Fruit fly (Drosophila melanogaster) whole organism, embryonic: ENCODE results near the gene CG14868.
A peak's percentile ranks its signal among the peaks of the same experiment; 100 is the strongest.

Source experiments
- Abd-B ChIP-seq: fragments of 200-800 bp; sonication (Bioruptor generic); optimal IDR thresholded peaks from 2 replicates; lab custom pipeline; 2018; ENCODE audit warnings: missing biosample characterization, mild to moderate bottlenecking, missing genetic modification characterization, moderate library complexity
- BEAF-32 ChIP-seq: fragments of 200-800 bp; sonication (Bioruptor generic); optimal IDR thresholded peaks from 3 replicates; lab custom pipeline; 2017; ENCODE audit warnings: missing biosample characterization, missing genetic modification characterization, mild to moderate bottlenecking, moderate library complexity, missing genetic modification reagents
- CG11085 ChIP-seq: fragments of 200-800 bp; sonication (Bioruptor generic); IDR thresholded peaks from 2 replicates; pipeline ENCODE4 v1.3.6; 2022; ENCODE audit warnings: missing biosample characterization, missing genetic modification characterization
- CG11504 ChIP-seq: fragments of 200-800 bp; sonication (Bioruptor generic); optimal IDR thresholded peaks from 3 replicates; lab custom pipeline; 2019; ENCODE audit warnings: missing biosample characterization, mild to moderate bottlenecking, missing genetic modification characterization, moderate library complexity
- CG12769 ChIP-seq: fragments of 200-800 bp; sonication (Bioruptor generic); optimal IDR thresholded peaks from 2 replicates; lab custom pipeline; 2019; ENCODE audit warnings: missing biosample characterization, mild to moderate bottlenecking, missing genetic modification characterization, moderate library complexity
- CG13287 ChIP-seq: fragments of 200-800 bp; sonication (Bioruptor generic); IDR thresholded peaks from 2 replicates; pipeline ENCODE4 v1.3.6; 2022; ENCODE audit warnings: missing biosample characterization, missing genetic modification characterization; ENCODE audit not compliant: partially characterized antibody
- CG16863 ChIP-seq: fragments of 200-800 bp; sonication (Bioruptor generic); optimal IDR thresholded peaks from 3 replicates; lab custom pipeline; 2016; ENCODE audit warnings: missing biosample characterization, missing genetic modification characterization
- CG17385 ChIP-seq: fragments of 200-800 bp; sonication (Bioruptor generic); optimal IDR thresholded peaks from 3 replicates; lab custom pipeline; 2018; ENCODE audit warnings: missing biosample characterization, mild to moderate bottlenecking, missing genetic modification characterization
- CG2889 ChIP-seq: fragments of 200-800 bp; sonication (Bioruptor generic); IDR thresholded peaks from 3 replicates; pipeline ENCODE4 v1.3.6; 2022; ENCODE audit warnings: missing biosample characterization, missing genetic modification characterization
- CG3065 ChIP-seq: fragments of 200-800 bp; sonication (Bioruptor generic); optimal IDR thresholded peaks from 2 replicates; lab custom pipeline; 2016; ENCODE audit warnings: missing biosample characterization, missing genetic modification characterization
- CG4617 ChIP-seq: fragments of 200-800 bp; sonication (Bioruptor generic); optimal IDR thresholded peaks from 3 replicates; lab custom pipeline; 2016; ENCODE audit warnings: missing biosample characterization, missing genetic modification characterization, borderline replicate concordance
- CG6765 ChIP-seq: fragments of 200-800 bp; sonication (Bioruptor generic); optimal IDR thresholded peaks from 3 replicates; lab custom pipeline; 2017; ENCODE audit warnings: missing biosample characterization, mild to moderate bottlenecking, missing genetic modification characterization
- CG7786 ChIP-seq: fragments of 200-800 bp; sonication (Bioruptor generic); optimal IDR thresholded peaks from 2 replicates; lab custom pipeline; 2016; ENCODE audit warnings: missing biosample characterization, missing genetic modification characterization
- CG7839 ChIP-seq: fragments of 200-800 bp; sonication (Bioruptor generic); optimal IDR thresholded peaks from 3 replicates; lab custom pipeline; 2018; ENCODE audit warnings: missing biosample characterization, mild to moderate bottlenecking, missing genetic modification characterization, moderate library complexity
- CG7928 ChIP-seq: fragments of 200-800 bp; sonication (Bioruptor generic); optimal IDR thresholded peaks from 2 replicates; lab custom pipeline; 2017; ENCODE audit warnings: missing biosample characterization, mild to moderate bottlenecking, missing genetic modification characterization
- CG7963 ChIP-seq: fragments of 200-800 bp; sonication (Bioruptor generic); IDR thresholded peaks from 3 replicates; pipeline ENCODE4 v1.3.6; 2022; ENCODE audit warnings: missing biosample characterization, missing genetic modification characterization; ENCODE audit not compliant: partially characterized antibody
- CG8089 ChIP-seq: fragments of 200-800 bp; sonication (Bioruptor generic); optimal IDR thresholded peaks from 3 replicates; lab custom pipeline; 2016; ENCODE audit warnings: missing biosample characterization, missing genetic modification characterization
- Camta ChIP-seq: fragments of 200-800 bp; sonication (Bioruptor generic); optimal IDR thresholded peaks from 2 replicates; lab custom pipeline; 2016; ENCODE audit warnings: missing biosample characterization, missing genetic modification characterization
- Dip3 ChIP-seq: fragments of 200-800 bp; sonication (Bioruptor generic); optimal IDR thresholded peaks from 3 replicates; lab custom pipeline; 2016; ENCODE audit warnings: missing biosample characterization, missing genetic modification characterization
- Doc2 ChIP-seq: fragments of 200-800 bp; sonication (Bioruptor generic); IDR thresholded peaks from 2 replicates; pipeline ENCODE4 v1.3.6; 2022; ENCODE audit warnings: missing biosample characterization, missing genetic modification characterization
- Drgx ChIP-seq: fragments of 200-800 bp; sonication (Bioruptor generic); IDR thresholded peaks from 2 replicates; pipeline ENCODE4 v1.3.6; 2022; ENCODE audit warnings: missing biosample characterization, missing genetic modification characterization
- E2f2 ChIP-seq: fragments of 200-800 bp; sonication (Bioruptor generic); IDR thresholded peaks from 2 replicates; pipeline ENCODE4 v1.3.6; 2022; ENCODE audit warnings: missing biosample characterization, missing genetic modification characterization
- Eip74EF ChIP-seq, 2 experiments: fragments of 200-800 bp in 1 of 2; fragments of >200 bp in 1 of 2; sonication (Bioruptor generic) in 1 of 2; optimal IDR thresholded peaks; 2 replicates each; lab custom pipeline; 2017 to 2019; ENCODE audit warnings: missing biosample characterization in 2 of 2, missing genetic modification characterization in 2 of 2, mild to moderate bottlenecking in 1 of 2, moderate library complexity in 1 of 2
- HLH4C ChIP-seq: fragments of 200-800 bp; sonication (Bioruptor generic); IDR thresholded peaks from 3 replicates; pipeline ENCODE4 v1.3.6; 2022; ENCODE audit warnings: missing biosample characterization, missing genetic modification characterization; ENCODE audit not compliant: partially characterized antibody
- HLHmδ ChIP-seq: fragments of 200-800 bp; sonication (Bioruptor generic); optimal IDR thresholded peaks from 2 replicates; lab custom pipeline; 2018; ENCODE audit warnings: missing biosample characterization, mild to moderate bottlenecking, missing genetic modification characterization, moderate library complexity
- Hr78 ChIP-seq, 2 experiments: fragments of 200-800 bp in 1 of 2; fragments of >200 bp in 1 of 2; sonication (Bioruptor generic) in 1 of 2; optimal IDR thresholded peaks; 2 replicates each; lab custom pipeline; 2017 to 2019; ENCODE audit warnings: missing biosample characterization in 2 of 2, missing genetic modification characterization in 2 of 2, mild to moderate bottlenecking in 1 of 2, moderate library complexity in 1 of 2
- Nf-YA ChIP-seq: fragments of 200-800 bp; sonication (Bioruptor generic); IDR thresholded peaks from 2 replicates; pipeline ENCODE4 v1.3.6; 2022; ENCODE audit warnings: missing biosample characterization, missing genetic modification characterization
- Spps ChIP-seq: fragments of 200-800 bp; sonication (Bioruptor generic); optimal IDR thresholded peaks from 2 replicates; lab custom pipeline; 2018; ENCODE audit warnings: missing biosample characterization, mild to moderate bottlenecking, missing genetic modification characterization
- crol ChIP-seq: fragments of 200-800 bp; sonication (Bioruptor generic); IDR thresholded peaks from 2 replicates; pipeline ENCODE4 v1.3.6; 2022; ENCODE audit warnings: missing biosample characterization, missing genetic modification characterization
- dan ChIP-seq: fragments of 200-800 bp; sonication (Bioruptor generic); IDR thresholded peaks from 2 replicates; pipeline ENCODE4 v1.3.6; 2022; ENCODE audit warnings: missing biosample characterization, missing genetic modification characterization
- dpn ChIP-seq, 2 experiments: fragments of 200-800 bp; sonication (Bioruptor generic); optimal IDR thresholded peaks; 3 replicates each; lab custom pipeline; 2016; ENCODE audit warnings: missing biosample characterization in 2 of 2, missing genetic modification characterization in 2 of 2
- en ChIP-seq: fragments of 200-800 bp; sonication (Bioruptor generic); optimal IDR thresholded peaks from 2 replicates; lab custom pipeline; 2016; ENCODE audit warnings: missing biosample characterization, missing genetic modification characterization
- eve ChIP-seq, 2 experiments: fragments of >200 bp; optimal IDR thresholded peaks; 2 replicates each; lab custom pipeline; 2017; ENCODE audit warnings: missing biosample characterization in 2 of 2, missing genetic modification characterization in 2 of 2
- eyg ChIP-seq: fragments of 200-800 bp; sonication (Bioruptor generic); optimal IDR thresholded peaks from 3 replicates; lab custom pipeline; 2016; ENCODE audit warnings: missing biosample characterization, missing genetic modification characterization
- gfzf ChIP-seq: fragments of 200-800 bp; sonication (Bioruptor generic); optimal IDR thresholded peaks from 2 replicates; lab custom pipeline; 2016; ENCODE audit warnings: missing biosample characterization, mild to moderate bottlenecking, missing genetic modification characterization, moderate library complexity
- gsb ChIP-seq: fragments of 200-800 bp; sonication (Bioruptor generic); IDR thresholded peaks from 2 replicates; pipeline ENCODE4 v1.3.6; 2022; ENCODE audit warnings: missing biosample characterization, missing genetic modification characterization
- h ChIP-seq: fragments of >200 bp; optimal IDR thresholded peaks from 2 replicates; lab custom pipeline; 2017
- hkb ChIP-seq, 2 experiments: fragments of 200-800 bp in 1 of 2; fragments of >200 bp in 1 of 2; sonication (Bioruptor generic) in 1 of 2; IDR thresholded peaks in 1 of 2; optimal IDR thresholded peaks in 1 of 2; 2 replicates each; pipeline versions ENCODE4 v1.3.6 to Lab custom; 2017 to 2022; ENCODE audit warnings: missing biosample characterization in 1 of 2, missing genetic modification characterization in 1 of 2
- nau ChIP-seq: fragments of 200-800 bp; sonication (Bioruptor generic); optimal IDR thresholded peaks from 3 replicates; lab custom pipeline; 2017; ENCODE audit warnings: missing biosample characterization, mild to moderate bottlenecking, missing genetic modification characterization, missing genetic modification reagents
- nerfin-1 ChIP-seq: fragments of 200-800 bp; sonication (Bioruptor generic); optimal IDR thresholded peaks from 3 replicates; lab custom pipeline; 2019; ENCODE audit warnings: missing biosample characterization, mild to moderate bottlenecking, missing genetic modification characterization, moderate library complexity
- oc ChIP-seq: fragments of 200-800 bp; sonication (Bioruptor generic); optimal IDR thresholded peaks from 2 replicates; lab custom pipeline; 2018; ENCODE audit warnings: missing biosample characterization, mild to moderate bottlenecking, missing genetic modification characterization, moderate library complexity
- odd ChIP-seq: fragments of 200-800 bp; sonication (Bioruptor generic); optimal IDR thresholded peaks from 2 replicates; lab custom pipeline; 2017; ENCODE audit warnings: missing biosample characterization, mild to moderate bottlenecking, missing genetic modification characterization
- ro ChIP-seq: fragments of 200-800 bp; sonication (Bioruptor generic); IDR thresholded peaks from 2 replicates; pipeline ENCODE4 v1.3.6; 2022; ENCODE audit warnings: missing biosample characterization, missing genetic modification characterization
- slou ChIP-seq: fragments of 200-800 bp; sonication (Bioruptor generic); optimal IDR thresholded peaks from 3 replicates; lab custom pipeline; 2016; ENCODE audit warnings: missing biosample characterization, missing genetic modification characterization
- slp2 ChIP-seq: fragments of 200-800 bp; sonication (Bioruptor generic); optimal IDR thresholded peaks from 2 replicates; lab custom pipeline; 2016; ENCODE audit warnings: missing biosample characterization, missing genetic modification characterization
- so ChIP-seq: fragments of 200-800 bp; sonication (Bioruptor generic); IDR thresholded peaks from 3 replicates; pipeline ENCODE4 v1.3.6; 2022; ENCODE audit warnings: missing biosample characterization, missing genetic modification characterization
- vfl ChIP-seq: fragments of 200-800 bp; sonication (Bioruptor generic); optimal IDR thresholded peaks from 2 replicates; lab custom pipeline; 2016; ENCODE audit warnings: missing biosample characterization, missing genetic modification characterization
- zen2 ChIP-seq: fragments of 200-800 bp; sonication (Bioruptor generic); IDR thresholded peaks from 3 replicates; pipeline ENCODE4 v1.3.6; 2022; ENCODE audit warnings: missing biosample characterization, missing genetic modification characterization; ENCODE audit not compliant: partially characterized antibody
- zfh2 ChIP-seq: fragments of 200-800 bp; sonication (Bioruptor generic); optimal IDR thresholded peaks from 2 replicates; lab custom pipeline; 2016; ENCODE audit warnings: missing biosample characterization, missing genetic modification characterization

CG14868 gene

dm6 chr3R:15418824-15419530 is 49.2 kb upstream of the CG14868 start (continued):
- TF ChIP-seq CG7928 (GFP tag; lab: Kevin White, UChicago) (no peak), crol (peak; percentile 74), Hr78 (GFP tag; optimal IDR thresholded peaks at IDR 0.05; lab: Kevin White, UChicago) (no peak), ro (GFP tag; lab: Robert Waterston, UW) (no peak), CG7839 (tag; lab: Kevin White, UChicago) (peak; percentile 85), zen2 (GFP tag; lab: Robert Waterston, UW) (no peak), Drgx (no peak), hkb (optimal IDR thresholded peaks at IDR 0.05; lab: Kevin White, UChicago) (no peak), hkb (GFP tag; IDR thresholded peaks at IDR 0.05; lab: Robert Waterston, UW) (no peak), E2f2 (GFP tag; lab: Robert Waterston, UW) (peak; percentile 31; the same call in 1 of the 2 replicates), CG11085 (no peak), en (GFP tag; lab: Kevin White, UChicago) (no peak), Nf-YA (GFP tag; lab: Robert Waterston, UW) (no peak), h (lab: Kevin White, UChicago) (no peak), Camta (no peak), BEAF-32 (GFP tag; lab: Kevin White, UChicago) (no peak), CG2889 (GFP tag; lab: Robert Waterston, UW) (no peak), eyg (GFP tag; lab: Kevin White, UChicago) (no peak), CG13287 (GFP tag; lab: Robert Waterston, UW) (no peak), so (no peak; the same call in 2 of the 3 replicates), slp2 (GFP tag; lab: Kevin White, UChicago) (no peak), Spps (peak; percentile 53), CG8089 (no peak), Eip74EF (GFP tag; optimal IDR thresholded peaks at IDR 0.05; lab: Kevin White, UChicago) (no peak), nau (GFP tag; lab: Kevin White, UChicago) (peak; percentile 29), HLH4C (GFP tag; lab: Robert Waterston, UW) (no peak), vfl (no peak), oc (tag; lab: Kevin White, UChicago) (no peak), dpn (GFP tag; optimal IDR thresholded peaks at IDR 0.05; lab: Kevin White, UChicago) (peak in 1 of 2 experiments; percentile 65), eve (GFP tag; optimal IDR thresholded peaks at IDR 0.05; lab: Kevin White, UChicago) (no peak), gfzf (GFP tag; lab: Kevin White, UChicago) (no peak), CG11504 (tag; lab: Kevin White, UChicago) (peak; percentile 84), CG6765 (peak; percentile 27), CG17385 (GFP tag; lab: Kevin White, UChicago) (peak; percentile 71), nerfin-1 (peak; percentile 24), CG16863 (GFP tag; lab: Kevin White, UChicago) (no peak), odd (peak; percentile 78), CG12769 (tag; lab: Kevin White, UChicago) (no peak), HLHmδ (GFP tag; lab: Kevin White, UChicago) (no peak), Dip3 (GFP tag; lab: Kevin White, UChicago) (no peak), dan (GFP tag; lab: Robert Waterston, UW) (no peak), CG4617 (GFP tag; lab: Kevin White, UChicago) (peak; percentile 22), gsb (GFP tag; lab: Robert Waterston, UW) (no peak), Doc2 (GFP tag; lab: Robert Waterston, UW) (no peak), zfh2 (GFP tag; lab: Kevin White, UChicago) (no peak), slou (GFP tag; lab: Kevin White, UChicago) (peak; percentile 54), CG7963 (no peak), Abd-B (GFP tag; lab: Kevin White, UChicago) (peak; percentile 19), CG7786 (GFP tag; lab: Kevin White, UChicago) (no peak), CG3065 (GFP tag; lab: Kevin White, UChicago) (no peak)
